Fruit fly (Drosophila melanogaster): ENCODE data around the gene CG10481.

The CG10481 gene

dm6 chr2L:19850928-19851327 is 41.4 kb downstream of the CG10481 start:
- no peak for TF ChIP-seq CG17801 (GFP tag; optimal IDR thresholded peaks at IDR 0.05; ENCODE audit: partially characterized antibody)

- TF ChIP-seq CG17801 (GFP tag; optimal IDR thresholded peaks at IDR 0.05; ENCODE audit: partially characterized antibody): no peak
Observed at dm6 chr2L:19849741-19850140, 42.6 kb downstream of the CG10481 start.

- TF ChIP-seq CG17801 (GFP tag; optimal IDR thresholded peaks at IDR 0.05; ENCODE audit: partially characterized antibody): no peak
Observed at dm6 chr2L:19847542-19847941, 44.8 kb downstream of the CG10481 start.

- no peak for TF ChIP-seq CG17801 (GFP tag; optimal IDR thresholded peaks at IDR 0.05; ENCODE audit: partially characterized antibody)
Observed at dm6 chr2L:19846226-19846625, 46.1 kb downstream of the CG10481 start.

Data from ovary, adult (tissue).